Fruit fly (Drosophila melanogaster): ENCODE measurements around the gene CG14210.
A peak's percentile ranks its signal among the peaks of the same experiment; 100 is the strongest.

CG14210 gene

DNA sequence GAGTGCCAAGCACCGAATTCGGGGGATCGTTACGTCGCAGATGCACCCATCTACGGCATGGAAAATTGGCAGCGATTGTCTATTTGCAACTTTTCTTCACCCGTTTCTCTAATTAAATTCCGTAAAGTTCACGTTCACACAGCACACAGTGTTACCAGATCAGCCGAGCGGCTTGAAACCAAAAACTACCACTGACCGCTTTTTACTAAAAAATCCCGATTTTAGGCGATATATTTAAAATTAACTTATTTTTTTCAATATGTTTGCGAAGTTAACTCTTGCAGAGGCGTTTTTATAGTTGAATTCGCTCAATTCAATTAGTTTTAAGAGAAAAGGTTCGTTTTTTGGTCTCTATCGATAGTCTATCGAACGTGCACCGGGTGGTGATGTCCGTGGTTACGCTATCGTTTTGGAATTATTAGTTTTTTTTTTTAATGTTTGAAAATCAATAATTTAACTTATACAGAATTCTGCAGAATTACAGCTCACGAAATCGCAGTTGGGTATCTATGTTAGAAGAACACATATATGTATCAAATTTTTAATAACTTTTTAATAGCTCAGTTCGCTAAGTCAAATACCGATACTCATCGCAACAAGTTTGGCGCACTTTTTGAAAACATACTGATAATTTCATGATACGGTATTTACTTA, 36.2 kb upstream of the CG14210 start, which contains the start of gene Tao (continued):
- TF ChIP-seq CG15269 (tag; optimal IDR thresholded peaks at IDR 0.05) (no peak), da (GFP tag; optimal IDR thresholded peaks at IDR 0.05) (no peak), TFAM (GFP tag; optimal IDR thresholded peaks at IDR 0.05) (no peak), CG6791 (GFP tag; IDR thresholded peaks at IDR 0.05; ENCODE audit: partially characterized antibody) (peak; percentile 80), H2.0 (GFP tag; IDR thresholded peaks at IDR 0.05) (no peak), HmgZ (tag; optimal IDR thresholded peaks at IDR 0.05) (no peak), Hsf (GFP tag; optimal IDR thresholded peaks at IDR 0.05) (no peak), CG3995 (GFP tag; optimal IDR thresholded peaks at IDR 0.05) (peak; percentile 78), CoRest (tag; optimal IDR thresholded peaks at IDR 0.05) (peak; percentile 15), CG1603 (tag; optimal IDR thresholded peaks at IDR 0.05) (no peak), CG18262 (tag; optimal IDR thresholded peaks at IDR 0.05) (no peak), CG7963 (GFP tag; IDR thresholded peaks at IDR 0.05; ENCODE audit: partially characterized antibody) (peak; percentile 57), CG10267 (tag; optimal IDR thresholded peaks at IDR 0.05) (peak; percentile 37), Doc2 (GFP tag; IDR thresholded peaks at IDR 0.05) (no peak), bbx (GFP tag; IDR thresholded peaks at IDR 0.05; ENCODE audit: partially characterized antibody) (peak; percentile 69), tna (GFP tag; IDR thresholded peaks at IDR 0.05; ENCODE audit: partially characterized antibody) (peak; percentile 52; the same call in 1 of the 2 replicates), bab2 (GFP tag; optimal IDR thresholded peaks at IDR 0.05) (no peak), Dek (tag; optimal IDR thresholded peaks at IDR 0.05) (no peak), mld (GFP tag; IDR thresholded peaks at IDR 0.05; ENCODE audit: partially characterized antibody) (peak; percentile 54; the same call in 1 of the 3 replicates), esg (GFP tag; conservative IDR thresholded peaks at IDR 0.05) (no peak), CG34224 (GFP tag; IDR thresholded peaks at IDR 0.05; ENCODE audit: partially characterized antibody) (peak; percentile 82), eve (GFP tag; optimal IDR thresholded peaks at IDR 0.05) (no peak), psq (GFP tag; optimal IDR thresholded peaks at IDR 0.05) (no peak), CG2120 (GFP tag; optimal IDR thresholded peaks at IDR 0.05) (peak; percentile 11), run (tag; optimal IDR thresholded peaks at IDR 0.05) (no peak), Tbp (GFP tag; optimal IDR thresholded peaks at IDR 0.05) (no peak), CG18476 (GFP tag; optimal IDR thresholded peaks at IDR 0.05) (peak; percentile 16), Meics (GFP tag; optimal IDR thresholded peaks at IDR 0.05) (peak; percentile 2), trem (tag; optimal IDR thresholded peaks at IDR 0.05) (peak; percentile 12), Max (GFP tag; optimal IDR thresholded peaks at IDR 0.05) (peak; percentile 21), CG9609 (GFP tag; optimal IDR thresholded peaks at IDR 0.05) (no peak), kni (GFP tag; optimal IDR thresholded peaks at IDR 0.05) (no peak), pita (GFP tag; optimal IDR thresholded peaks at IDR 0.05) (no peak), CG3847 (GFP tag; IDR thresholded peaks at IDR 0.05) (0 out of 2 replicates have a peak, but pooled peaks have one; percentile 19), gfzf (GFP tag; optimal IDR thresholded peaks at IDR 0.05) (peak; percentile 78), CG9797 (GFP tag; optimal IDR thresholded peaks at IDR 0.05) (peak; percentile 72), fd102C (GFP tag; optimal IDR thresholded peaks at IDR 0.05) (no peak), CG17186 (GFP tag; optimal IDR thresholded peaks at IDR 0.05) (no peak), Nf-YB (GFP tag; optimal IDR thresholded peaks at IDR 0.05) (no peak)

DNA sequence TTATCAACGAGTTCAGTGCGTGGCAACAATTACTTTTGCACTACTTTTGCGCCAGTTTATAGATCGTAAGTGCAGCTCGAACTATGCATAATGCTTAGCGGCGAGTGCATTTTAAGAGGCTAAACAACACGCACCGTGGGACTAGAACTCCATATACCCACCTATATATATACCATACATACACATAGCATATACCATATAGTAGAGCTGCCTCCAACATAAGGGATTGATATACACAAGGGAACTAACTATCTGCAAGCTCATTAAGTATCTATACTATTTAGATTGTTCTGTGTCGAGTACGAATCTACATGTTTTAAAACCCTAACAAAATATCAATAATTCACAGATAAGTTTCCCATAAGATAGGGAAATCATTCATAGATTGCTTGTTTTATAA, 34.1 kb upstream of the CG14210 start, which contains the start of gene CG14218:
TSS of gene CG14218 (minus strand) at position 101 of the 400 bp plus-strand sequence.
- TF ChIP-seq exex (tag; optimal IDR thresholded peaks at IDR 0.05) = peak; percentile 30
- TF ChIP-seq jing (GFP tag; optimal IDR thresholded peaks at IDR 0.05) = no peak
- TF ChIP-seq sens (GFP tag) = peak; percentile 35
- TF ChIP-seq CG10267 (tag; optimal IDR thresholded peaks at IDR 0.05) = no peak

All from whole organism, embryonic.